Worm (Caenorhabditis elegans) whole organism, L1 larva: ENCODE measurements around the gene Y59H11AR.4.

Experiments
- nhr-84 ChIP-seq: sonication (generic microtip); optimal IDR thresholded peaks from 2 replicates; lab custom pipeline; 2017; ENCODE audit warnings: missing biosample characterization, missing genetic modification characterization
- skn-1 ChIP-seq: fragments of 150-350 bp; optimal IDR thresholded peaks from 2 replicates; lab custom pipeline; 2014; ENCODE audit warnings: missing biosample characterization, missing genetic modification characterization

DNA sequence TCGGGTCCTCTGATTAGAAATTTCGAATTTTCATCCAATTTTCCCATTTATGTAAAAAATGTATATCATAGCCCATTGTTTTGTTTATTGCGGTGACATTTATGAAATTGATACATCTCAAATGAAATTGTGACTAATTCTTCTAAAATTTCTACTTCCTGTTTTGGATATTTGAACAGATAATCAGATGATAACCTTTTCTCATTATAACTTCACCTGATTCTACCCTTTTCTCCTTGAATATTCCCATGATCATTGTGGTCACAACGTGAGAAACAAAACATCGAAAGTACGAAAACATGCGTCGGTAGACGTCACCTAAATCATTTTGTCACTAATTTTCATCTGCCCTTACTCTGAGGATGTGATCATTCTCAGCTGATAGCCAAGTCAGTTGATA is 29.7 kb upstream of the Y59H11AR.4 start:
- no peak for TF ChIP-seq nhr-84 (tag; lab: Kevin White, UChicago)
- TF ChIP-seq skn-1 (tag; lab: Kevin White, UChicago): no peak
